Fruit fly (Drosophila melanogaster): Measurements from ENCODE around the gene Nup153.

Gene Nup153

DNA sequence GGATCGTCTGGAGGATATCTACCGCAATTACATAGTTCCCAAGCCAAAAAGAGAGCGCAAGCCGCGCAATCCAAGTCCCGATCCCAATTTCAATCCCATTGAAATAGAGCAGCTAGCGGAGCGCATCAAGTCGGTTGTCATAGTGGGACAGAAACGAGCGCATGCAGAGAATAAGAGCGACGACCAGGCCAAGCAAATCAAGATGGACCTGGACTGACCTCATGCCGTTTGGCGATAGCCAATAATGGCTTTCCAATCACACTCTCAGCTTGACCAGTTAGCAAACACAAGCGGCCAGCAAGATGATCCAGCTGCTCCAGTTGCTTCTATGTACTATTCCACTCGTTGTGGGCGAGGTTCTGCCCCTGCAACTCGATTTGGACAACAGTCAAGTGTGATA is 52.6 kb downstream of the Nup153 start:
- TF ChIP-seq CG17806 (tag; optimal IDR thresholded peaks at IDR 0.05) (no peak), CG32121 (GFP tag; IDR thresholded peaks at IDR 0.05) (no peak), rn (GFP tag; IDR thresholded peaks at IDR 0.05) (no peak), CG8159 (tag; optimal IDR thresholded peaks at IDR 0.05) (no peak), D1 (tag; optimal IDR thresholded peaks at IDR 0.05) (no peak), CG14655 (GFP tag; optimal IDR thresholded peaks at IDR 0.05) (no peak), Snoo (tag; optimal IDR thresholded peaks at IDR 0.05) (no peak), CG9948 (tag; optimal IDR thresholded peaks at IDR 0.05) (no peak), fd96Ca (GFP tag; IDR thresholded peaks at IDR 0.05) (no peak), CG12605 (GFP tag; IDR thresholded peaks at IDR 0.05) (no peak), gl (tag; optimal IDR thresholded peaks at IDR 0.05) (no peak), CG34367 (tag; optimal IDR thresholded peaks at IDR 0.05) (no peak), CG15710 (tag; optimal IDR thresholded peaks at IDR 0.05) (no peak), CG13204 (GFP tag; optimal IDR thresholded peaks at IDR 0.05) (no peak), CG4496 (GFP tag; IDR thresholded peaks at IDR 0.05) (no peak), Pif1B (GFP tag; optimal IDR thresholded peaks at IDR 0.05) (no peak), EcR (GFP tag; optimal IDR thresholded peaks at IDR 0.05) (no peak), CG10348 (GFP tag; IDR thresholded peaks at IDR 0.05) (no peak), Pif1A (GFP tag; optimal IDR thresholded peaks at IDR 0.05) (no peak), Ets98B (GFP tag; IDR thresholded peaks at IDR 0.05) (no peak)

DNA sequence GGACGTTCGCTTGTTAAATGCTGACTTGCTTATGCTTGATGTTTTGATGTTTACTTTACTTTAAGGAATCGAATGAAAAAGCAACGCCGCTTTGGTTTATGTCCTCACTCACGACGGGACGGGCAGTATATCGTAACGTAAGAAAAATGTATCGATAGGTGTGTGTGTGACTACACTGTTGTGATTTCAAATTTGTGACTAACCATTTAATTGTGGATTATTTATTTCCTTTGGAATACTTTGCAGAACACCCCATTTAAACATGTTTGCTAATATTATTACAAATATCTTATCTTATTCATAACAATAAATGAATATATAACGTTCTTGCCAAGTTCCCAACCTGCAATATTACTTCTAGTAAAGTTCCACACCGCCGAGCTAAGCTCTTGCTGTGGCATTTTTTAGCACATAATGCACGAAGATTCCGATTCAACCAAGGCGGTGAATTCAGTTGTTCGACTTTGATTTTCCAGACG is 55.9 kb downstream of the Nup153 start, which contains the start of the genes Nemp and r:
Nemp (minus strand) TSS at position 85 of the 479 bp plus-strand sequence.
r (plus strand) TSS at position 429 of the 479 bp plus-strand sequence.
- TF ChIP-seq Snoo (tag; optimal IDR thresholded peaks at IDR 0.05) (no peak), Pif1B (GFP tag; optimal IDR thresholded peaks at IDR 0.05) (no peak), CG17806 (tag; optimal IDR thresholded peaks at IDR 0.05) (no peak), Ets98B (GFP tag; IDR thresholded peaks at IDR 0.05) (no peak), CG14655 (GFP tag; optimal IDR thresholded peaks at IDR 0.05) (no peak), CG32121 (GFP tag; IDR thresholded peaks at IDR 0.05) (no peak), EcR (GFP tag; optimal IDR thresholded peaks at IDR 0.05) (no peak), CG4496 (GFP tag; IDR thresholded peaks at IDR 0.05) (no peak)

DNA sequence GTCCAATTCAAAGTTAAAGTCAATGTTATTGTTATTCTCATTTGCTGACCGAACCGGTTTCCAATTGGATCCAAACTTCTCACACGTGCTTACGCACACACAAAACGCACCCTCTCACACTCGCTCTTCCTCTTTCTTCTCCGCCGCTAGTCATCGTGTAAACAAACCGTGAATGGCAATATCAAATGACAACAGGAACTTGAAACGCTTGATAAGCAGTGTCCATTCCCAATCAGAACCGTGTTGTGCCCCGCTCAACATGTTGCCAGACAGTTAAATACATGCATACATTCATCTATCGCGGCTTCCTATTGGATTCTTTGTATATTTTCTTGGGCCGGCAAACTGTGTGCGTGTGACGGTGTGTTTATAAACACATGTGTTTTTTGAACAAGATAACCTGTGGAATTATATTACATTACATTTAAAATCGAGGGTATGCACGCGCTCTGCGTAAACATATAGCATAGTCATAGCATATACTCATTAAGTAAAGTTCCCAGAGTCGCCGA is 56.7 kb downstream of the Nup153 start:
- TF ChIP-seq D1 (tag; optimal IDR thresholded peaks at IDR 0.05) (no peak), EcR (GFP tag; optimal IDR thresholded peaks at IDR 0.05) (peak; percentile 34), Ets98B (GFP tag; IDR thresholded peaks at IDR 0.05) (0 out of 2 replicates have a peak, but pooled peaks have one; percentile 16), Snoo (tag; optimal IDR thresholded peaks at IDR 0.05) (peak; percentile 27), CG4496 (GFP tag; IDR thresholded peaks at IDR 0.05) (no peak), CG13204 (GFP tag; optimal IDR thresholded peaks at IDR 0.05) (peak; percentile 90)

Measured in whole organism, pupa.